Fruit fly (Drosophila melanogaster) whole organism, prepupa: ENCODE results near the gene Sema5c.

Experiments
- CG15336 ChIP-seq: fragments of 200-800 bp; sonication (Bioruptor generic); IDR thresholded peaks from 2 replicates; pipeline ENCODE4 v1.3.6; 2022; ENCODE audit warnings: missing biosample characterization, missing genetic modification characterization
- CG6854 ChIP-seq: fragments of 200-800 bp; sonication (Bioruptor generic); optimal IDR thresholded peaks from 2 replicates; lab custom pipeline; 2017; ENCODE audit warnings: missing biosample characterization, mild to moderate bottlenecking, missing genetic modification characterization
- dac ChIP-seq: fragments of 200-800 bp; sonication (Bioruptor generic); optimal IDR thresholded peaks from 2 replicates; lab custom pipeline; 2017; ENCODE audit warnings: missing biosample characterization, mild to moderate bottlenecking, missing genetic modification characterization
- lz ChIP-seq: fragments of 200-800 bp; sonication (Bioruptor generic); optimal IDR thresholded peaks from 3 replicates; lab custom pipeline; 2016; ENCODE audit warnings: missing biosample characterization, missing genetic modification characterization

dm6 chr3L:12101924-12102383 is 20.3 kb upstream of the Sema5c start:
- peak; percentile 3 for TF ChIP-seq lz
- peak; percentile 20 for TF ChIP-seq dac (GFP tag; lab: Kevin White, UChicago)
- peak; percentile 82 for TF ChIP-seq CG15336
- no peak for TF ChIP-seq CG6854 (GFP tag; lab: Kevin White, UChicago)
